Worm (Caenorhabditis elegans): Measurements from ENCODE around the gene C07A12.2.

The C07A12.2 gene

ce11 chrX:4498078-4498477, 46.6 kb upstream of the C07A12.2 start (continued):
- TF ChIP-seq lin-39 (tag; optimal IDR thresholded peaks at IDR 0.05): no peak
- TF ChIP-seq fkh-4 (tag; optimal IDR thresholded peaks at IDR 0.05; ENCODE audit: borderline replicate concordance): no peak
- TF ChIP-seq lsy-2 (tag; optimal IDR thresholded peaks at IDR 0.05): no peak
- TF ChIP-seq alr-1 (tag; optimal IDR thresholded peaks at IDR 0.05; ENCODE audit: borderline replicate concordance): no peak

DNA sequence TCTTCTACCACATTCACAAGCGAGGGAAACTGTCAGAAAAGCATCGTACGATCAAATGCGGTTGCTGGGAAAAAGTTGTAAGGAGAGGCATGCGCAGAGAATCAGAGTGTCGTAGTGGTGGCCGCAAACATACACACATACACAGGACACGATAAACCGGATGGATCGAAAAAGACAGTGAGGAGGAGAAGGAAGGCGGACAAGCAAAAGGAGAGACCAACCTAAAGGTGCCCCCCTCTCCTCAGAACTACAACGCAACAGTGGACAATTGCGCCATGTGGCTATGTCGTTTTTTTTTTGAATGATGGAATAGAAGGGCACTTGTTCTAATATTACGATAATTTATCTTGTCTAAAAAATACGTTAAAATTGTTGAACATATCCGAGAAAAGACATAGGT, 46.2 kb upstream of the C07A12.2 start:
- TF ChIP-seq mdl-1 (tag; optimal IDR thresholded peaks at IDR 0.05) (peak in 1 of 2 experiments; percentile 13), zip-4 (GFP tag; optimal IDR thresholded peaks at IDR 0.05) (no peak), blmp-1 (tag; optimal IDR thresholded peaks at IDR 0.05) (peak; percentile 60), lin-14 (GFP tag; optimal IDR thresholded peaks at IDR 0.05) (peak; percentile 45), zag-1 (tag; optimal IDR thresholded peaks at IDR 0.05) (no peak), xbp-1 (tag; optimal IDR thresholded peaks at IDR 0.05) (peak; percentile 5), vab-15 (tag; optimal IDR thresholded peaks at IDR 0.05) (no peak), nhr-85 (tag) (peak; percentile 82), efl-1 (optimal IDR thresholded peaks at IDR 0.05) (no peak), efl-1 (GFP tag; optimal IDR thresholded peaks at IDR 0.05 in 1 of 2) (peak in 1 of 2 experiments; percentile 80), fos-1 (tag; optimal IDR thresholded peaks at IDR 0.05) (no peak), lin-15B (tag; optimal IDR thresholded peaks at IDR 0.05) (no peak)

DNA sequence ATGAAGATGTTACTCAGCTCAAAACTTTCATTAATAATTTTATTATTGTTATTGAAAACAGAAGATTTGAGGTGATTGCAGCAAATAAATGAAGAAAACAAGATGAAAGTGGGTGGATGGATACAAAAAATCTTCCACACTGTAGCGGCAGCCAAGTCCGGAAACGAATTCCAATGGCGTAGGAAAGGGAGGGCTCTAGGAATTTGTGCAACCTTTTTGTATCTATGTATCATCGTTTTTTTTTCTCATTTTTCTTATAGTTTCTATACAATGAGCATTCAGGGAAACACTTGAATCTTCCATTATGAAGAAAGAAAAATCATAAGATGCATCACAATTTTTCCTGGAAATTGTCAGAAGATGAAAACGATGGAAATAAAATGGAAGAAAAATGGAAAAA, 44.1 kb upstream of the C07A12.2 start:
- TF ChIP-seq nhr-19 (GFP tag; conservative IDR thresholded peaks at IDR 0.05) (no peak), swsn-7 (tag; optimal IDR thresholded peaks at IDR 0.05) (no peak), fkh-4 (tag; optimal IDR thresholded peaks at IDR 0.05; ENCODE audit: borderline replicate concordance) (no peak), aly-2 (tag; optimal IDR thresholded peaks at IDR 0.05) (no peak), nhr-84 (tag; optimal IDR thresholded peaks at IDR 0.05) (no peak), zip-4 (GFP tag; optimal IDR thresholded peaks at IDR 0.05) (no peak)

DNA sequence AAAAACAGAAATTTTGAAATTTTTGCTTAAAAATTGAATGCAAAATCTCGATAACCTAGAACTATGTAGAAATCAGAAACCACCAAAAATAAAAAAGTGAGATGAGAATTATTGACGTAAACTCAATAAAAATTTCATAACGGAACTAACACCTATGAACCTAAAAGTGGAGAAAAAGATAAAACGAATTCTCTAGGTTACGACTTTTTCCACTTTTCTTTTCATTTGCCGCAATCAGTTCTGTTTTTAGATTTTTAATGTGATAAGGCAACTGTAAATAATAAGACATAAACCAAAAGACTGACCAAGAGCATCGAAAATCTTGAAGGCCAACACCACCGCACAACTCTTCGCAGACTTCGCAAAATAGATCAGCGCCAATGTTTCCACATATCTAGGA, 42.6 kb upstream of the C07A12.2 start:
- TF ChIP-seq nhr-20 (tag; optimal IDR thresholded peaks at IDR 0.05) (no peak), blmp-1 (tag; optimal IDR thresholded peaks at IDR 0.05) (peak; percentile 10), elt-2 (tag; optimal IDR thresholded peaks at IDR 0.05) (peak; percentile 18)

DNA sequence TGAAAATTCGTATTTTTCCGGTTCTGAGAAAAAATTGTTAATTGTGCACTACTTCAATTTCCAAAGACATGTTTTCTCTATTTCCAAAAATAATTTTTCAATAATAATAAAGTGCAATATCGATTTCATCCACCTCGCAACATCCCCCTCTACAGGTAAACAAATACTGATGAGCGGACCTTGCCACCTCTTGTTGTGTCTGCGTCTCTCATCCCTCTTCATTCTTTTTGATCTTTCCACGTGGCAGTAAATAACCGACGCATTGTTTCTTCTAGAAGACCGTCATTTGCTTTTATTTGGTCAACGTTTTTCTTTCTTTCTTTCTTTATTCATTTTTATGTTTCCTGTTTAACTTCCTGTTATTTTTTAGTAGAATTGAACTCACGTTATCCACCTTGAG, 41.4 kb upstream of the C07A12.2 start:
- peak in 1 of 2 experiments; percentile 13 for TF ChIP-seq mdl-1 (tag; optimal IDR thresholded peaks at IDR 0.05)
- no peak for TF ChIP-seq lin-14 (GFP tag; optimal IDR thresholded peaks at IDR 0.05)

ce11 chrX:4504108-4504668, 40.5 kb upstream of the C07A12.2 start, which contains the start of gene dgk-2:
Gene dgk-2 (minus strand): TSS chrX:4504388.
- TF ChIP-seq mdl-1 (tag; optimal IDR thresholded peaks at IDR 0.05) (peak in 1 of 2 experiments; percentile 49), mep-1 (tag; optimal IDR thresholded peaks at IDR 0.05) (peak; percentile 10), hpl-2 (GFP tag; optimal IDR thresholded peaks at IDR 0.05) (peak; percentile 42), nhr-47 (tag; optimal IDR thresholded peaks at IDR 0.05) (no peak), nhr-71 (tag; optimal IDR thresholded peaks at IDR 0.05) (peak; percentile 12), ceh-88 (GFP tag; IDR thresholded peaks at IDR 0.05) (0 out of 2 replicates have a peak, but pooled peaks have one; percentile 9), lin-14 (GFP tag; optimal IDR thresholded peaks at IDR 0.05) (peak; percentile 78), vab-15 (tag; optimal IDR thresholded peaks at IDR 0.05) (no peak)

ce11 chrX:4507122-4507681, 37.4 kb upstream of the C07A12.2 start:
- TF ChIP-seq elt-2 (tag; optimal IDR thresholded peaks at IDR 0.05): peak; percentile 2
- TF ChIP-seq unc-62 (GFP tag; optimal IDR thresholded peaks at IDR 0.05): no peak
- TF ChIP-seq nhr-19 (GFP tag; conservative IDR thresholded peaks at IDR 0.05): no peak
- no peak for TF ChIP-seq hpl-2 (GFP tag; optimal IDR thresholded peaks at IDR 0.05)
- TF ChIP-seq C04F5.9 (tag; optimal IDR thresholded peaks at IDR 0.05): no peak
- no peak for TF ChIP-seq dpl-1 (GFP tag; optimal IDR thresholded peaks at IDR 0.05)
- no peak for TF ChIP-seq swsn-7 (tag; optimal IDR thresholded peaks at IDR 0.05)
- no peak for TF ChIP-seq irx-1 (tag; optimal IDR thresholded peaks at IDR 0.05)
- TF ChIP-seq nhr-76 (tag; optimal IDR thresholded peaks at IDR 0.05): no peak
- no peak for TF ChIP-seq mdl-1 (tag; optimal IDR thresholded peaks at IDR 0.05)
- no peak for TF ChIP-seq ceh-8 (GFP tag; optimal IDR thresholded peaks at IDR 0.05)
- TF ChIP-seq lsy-2 (tag; optimal IDR thresholded peaks at IDR 0.05): peak in 1 of 2 experiments; percentile 51
- TF ChIP-seq C34B4.2 (tag; optimal IDR thresholded peaks at IDR 0.05): no peak
- no peak for TF ChIP-seq F16B12.6 (tag; optimal IDR thresholded peaks at IDR 0.05)
- TF ChIP-seq nhr-90 (tag; optimal IDR thresholded peaks at IDR 0.05; ENCODE audit: poor library complexity): no peak
- TF ChIP-seq nhr-28 (tag; optimal IDR thresholded peaks at IDR 0.05): no peak
- TF ChIP-seq dsc-1 (tag; optimal IDR thresholded peaks at IDR 0.05): no peak
- no peak for TF ChIP-seq fkh-8 (tag; optimal IDR thresholded peaks at IDR 0.05)
- TF ChIP-seq ceh-88 (GFP tag; IDR thresholded peaks at IDR 0.05): no peak
- TF ChIP-seq xbp-1 (tag; optimal IDR thresholded peaks at IDR 0.05): peak; percentile 24
- peak; percentile 71 for TF ChIP-seq blmp-1 (tag; optimal IDR thresholded peaks at IDR 0.05)
